Worm (Caenorhabditis elegans) whole organism, midembryonic: ENCODE results near the gene K11D12.8.

Experiments used
- T22C8.4 ChIP-seq: fragments of 200-800 bp; sonication (Bioruptor generic); IDR thresholded peaks from 2 replicates; pipeline ENCODE4 v1.3.6; 2022; ENCODE audit warnings: missing genetic modification characterization, missing compliant biosample characterization
- cog-1 ChIP-seq: sonication (generic microtip); optimal IDR thresholded peaks from 2 replicates; lab custom pipeline; 2016; ENCODE audit warnings: missing genetic modification characterization, missing compliant biosample characterization
- flt-1 ChIP-seq: fragments of 200-800 bp; sonication (Bioruptor generic); IDR thresholded peaks from 2 replicates; pipeline ENCODE4 v1.3.6; 2022; ENCODE audit warnings: missing genetic modification characterization, missing compliant biosample characterization
- klf-2 ChIP-seq: fragments of 200-800 bp; sonication (Bioruptor generic); conservative IDR thresholded peaks from 2 replicates; pipeline ENCODE4 v1.3.6; 2022; ENCODE audit warnings: missing genetic modification reagents, missing genetic modification characterization, missing compliant biosample characterization
- med-1 ChIP-seq: sonication (generic microtip); optimal IDR thresholded peaks from 2 replicates; lab custom pipeline; 2017; ENCODE audit warnings: missing genetic modification characterization, mild to moderate bottlenecking, missing compliant biosample characterization, antibody characterized with exemption, missing genetic modification reagents; ENCODE audit not compliant: insufficient read depth
- ref-1 ChIP-seq: fragments of 200-800 bp; sonication (Bioruptor generic); conservative IDR thresholded peaks from 2 replicates; pipeline ENCODE4 v1.3.6; 2022; ENCODE audit warnings: missing genetic modification reagents, missing genetic modification characterization, missing compliant biosample characterization
- tab-1 ChIP-seq: fragments of 200-800 bp; sonication (Bioruptor generic); IDR thresholded peaks from 2 replicates; pipeline ENCODE4 v1.3.6; 2022; ENCODE audit warnings: missing genetic modification characterization, missing compliant biosample characterization
- ztf-23 ChIP-seq: fragments of 200-800 bp; sonication (Bioruptor generic); IDR thresholded peaks from 2 replicates; pipeline ENCODE4 v1.3.6; 2022; ENCODE audit warnings: missing genetic modification reagents, missing genetic modification characterization, missing compliant biosample characterization
- ztf-29 ChIP-seq: fragments of 200-800 bp; sonication (Bioruptor generic); IDR thresholded peaks from 2 replicates; pipeline ENCODE4 v1.3.6; 2022; ENCODE audit warnings: missing genetic modification reagents, missing genetic modification characterization, missing compliant biosample characterization

Gene K11D12.8

DNA sequence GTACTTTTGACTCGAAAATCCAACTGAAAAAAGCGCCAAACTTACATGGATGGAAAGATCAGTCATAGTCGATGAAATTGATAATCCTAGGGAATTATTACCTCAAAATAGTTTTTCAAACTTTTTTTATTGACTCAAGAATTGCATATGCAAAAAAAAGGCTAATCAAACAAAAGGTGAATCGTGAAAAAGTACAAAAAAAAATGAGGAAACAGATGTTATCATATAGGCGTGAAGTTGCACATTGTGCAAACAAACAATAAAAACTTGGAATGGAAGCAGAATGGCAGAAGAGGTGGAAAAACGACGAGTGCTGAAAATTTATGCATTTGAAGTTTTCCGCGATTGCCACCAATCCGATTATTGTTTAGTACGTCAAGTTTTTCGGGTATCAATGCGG is 5.3 kb upstream of the K11D12.8 start, which contains the start of gene exc-14:
Gene exc-14, minus strand, starts transcription at position 101 of the 400 bp plus-strand sequence.
- TF ChIP-seq T22C8.4 (GFP tag; lab: Robert Waterston, UW), result no peak
- TF ChIP-seq flt-1, result no peak
- no peak for TF ChIP-seq ztf-23 (GFP tag; lab: Robert Waterston, UW)
- TF ChIP-seq ref-1, result no peak
- no peak for TF ChIP-seq klf-2 (GFP tag; lab: Robert Waterston, UW)
- no peak for TF ChIP-seq ztf-29 (GFP tag; lab: Robert Waterston, UW)
- TF ChIP-seq cog-1, result no peak
- TF ChIP-seq tab-1 (GFP tag; lab: Robert Waterston, UW), result no peak
- no peak for TF ChIP-seq med-1

ce11 chrV:5039559-5039958 is 1.2 kb downstream of the K11D12.8 start, which contains the start of gene K11D12.11:
Gene K11D12.11, minus strand, starts transcription at chrV:5039600.
- no peak for TF ChIP-seq tab-1 (GFP tag; lab: Robert Waterston, UW)
- TF ChIP-seq ref-1, result no peak

DNA sequence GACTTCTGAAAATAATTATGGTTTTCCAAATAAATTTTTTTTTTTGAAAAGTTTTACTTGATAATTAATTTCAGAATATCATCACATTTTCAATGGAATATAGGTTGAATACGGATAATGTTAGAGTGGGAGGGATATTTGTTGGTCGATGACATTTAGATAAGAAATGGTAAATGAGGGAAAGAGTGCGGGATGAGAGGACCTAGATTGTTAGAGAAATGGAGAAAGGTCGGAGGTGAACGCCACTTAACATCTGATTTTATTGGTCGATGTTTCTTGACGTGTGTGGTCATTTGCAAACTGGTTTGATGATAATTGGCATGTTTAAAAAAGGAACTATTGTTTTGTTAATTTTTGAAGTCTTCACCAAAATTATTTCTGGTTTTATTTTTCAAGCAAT is 2.4 kb downstream of the K11D12.8 start:
- no peak for TF ChIP-seq flt-1
- no peak for TF ChIP-seq med-1
- no peak for TF ChIP-seq ref-1
- no peak for TF ChIP-seq T22C8.4 (GFP tag; lab: Robert Waterston, UW)
- TF ChIP-seq ztf-23 (GFP tag; lab: Robert Waterston, UW), result no peak
- TF ChIP-seq tab-1 (GFP tag; lab: Robert Waterston, UW), result no peak
- TF ChIP-seq klf-2 (GFP tag; lab: Robert Waterston, UW), result no peak
- TF ChIP-seq cog-1, result no peak
- TF ChIP-seq ztf-29 (GFP tag; lab: Robert Waterston, UW), result no peak

DNA sequence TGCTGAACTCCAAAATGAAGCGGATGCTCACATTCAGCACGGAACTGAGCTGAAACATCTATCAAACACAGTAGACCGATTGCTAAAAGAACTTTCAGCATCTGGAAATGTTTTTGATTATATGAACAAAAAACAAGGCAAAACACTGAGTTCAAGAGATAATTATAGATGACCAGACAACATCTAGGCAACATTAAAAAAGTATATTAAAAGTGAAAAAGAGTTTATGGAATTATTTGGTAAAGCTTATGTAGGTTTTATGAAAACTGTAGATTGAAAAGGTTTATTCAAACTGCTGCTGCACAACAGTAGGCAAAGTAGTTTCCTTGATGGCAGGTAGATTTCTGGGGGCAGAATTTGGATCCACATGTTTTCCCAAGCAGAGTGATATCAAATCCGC is 4.4 kb downstream of the K11D12.8 start, which contains the start of gene K11D12.7:
Gene K11D12.7, minus strand, starts transcription at position 101 of the 400 bp plus-strand sequence.
- TF ChIP-seq ztf-29 (GFP tag; lab: Robert Waterston, UW) (no peak), T22C8.4 (GFP tag; lab: Robert Waterston, UW) (no peak), flt-1 (no peak), tab-1 (GFP tag; lab: Robert Waterston, UW) (no peak), med-1 (no peak), ref-1 (no peak), klf-2 (GFP tag; lab: Robert Waterston, UW) (no peak), ztf-23 (GFP tag; lab: Robert Waterston, UW) (no peak)

DNA sequence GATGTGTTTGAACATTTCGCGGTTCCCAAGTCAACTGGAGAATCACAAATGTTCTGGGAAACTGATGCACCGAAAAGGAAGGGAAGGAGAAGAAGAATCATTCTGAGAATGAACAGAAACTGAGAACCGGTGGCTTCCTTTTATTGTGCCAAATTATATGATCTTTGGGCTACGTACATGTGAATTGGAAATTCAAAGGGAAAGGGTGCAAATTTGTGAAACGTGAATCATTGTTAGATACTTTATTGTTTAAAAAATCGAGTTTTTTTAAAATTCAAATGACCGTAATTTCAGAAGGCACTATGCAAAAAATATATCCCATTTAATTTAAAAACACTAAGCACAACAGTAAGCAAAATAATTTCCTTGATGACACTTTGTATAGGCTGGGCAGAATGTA is 5.7 kb downstream of the K11D12.8 start, which contains the start of gene K11D12.6:
Gene K11D12.6, minus strand, starts transcription at position 101 of the 400 bp plus-strand sequence.
- TF ChIP-seq ref-1 (no peak), ztf-23 (GFP tag; lab: Robert Waterston, UW) (no peak), T22C8.4 (GFP tag; lab: Robert Waterston, UW) (no peak), med-1 (no peak), flt-1 (no peak), tab-1 (GFP tag; lab: Robert Waterston, UW) (no peak), ztf-29 (GFP tag; lab: Robert Waterston, UW) (no peak)

ce11 chrV:5033099-5033498 is 7.7 kb downstream of the K11D12.8 start, which contains the start of gene K11D12.13:
Gene K11D12.13, plus strand, starts transcription at chrV:5033399.
- no peak for TF ChIP-seq T22C8.4 (GFP tag; lab: Robert Waterston, UW)
- no peak for TF ChIP-seq cog-1
- no peak for TF ChIP-seq flt-1
- TF ChIP-seq ztf-23 (GFP tag; lab: Robert Waterston, UW), result no peak
- TF ChIP-seq med-1, result no peak
- TF ChIP-seq klf-2 (GFP tag; lab: Robert Waterston, UW), result no peak
- no peak for TF ChIP-seq ref-1
- TF ChIP-seq ztf-29 (GFP tag; lab: Robert Waterston, UW), result no peak
- no peak for TF ChIP-seq tab-1 (GFP tag; lab: Robert Waterston, UW)

DNA sequence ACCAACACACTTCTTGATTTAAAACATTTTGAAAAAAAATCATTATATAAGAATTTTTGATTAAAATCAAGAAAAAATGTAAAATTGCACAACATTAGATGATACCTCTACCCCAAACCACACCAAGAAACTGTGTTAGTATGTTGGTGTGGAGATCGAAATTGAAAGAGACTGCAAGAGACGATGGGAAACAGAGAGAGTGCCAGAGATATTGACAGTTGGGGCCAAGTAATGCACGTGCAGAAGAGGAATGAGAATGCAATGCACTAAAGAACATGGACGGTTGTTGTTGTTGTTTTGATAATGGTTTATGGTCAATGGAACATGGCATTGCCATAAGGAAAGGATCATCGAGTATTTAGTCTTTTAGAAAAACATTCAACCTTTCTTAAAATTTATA is 8.6 kb downstream of the K11D12.8 start:
- TF ChIP-seq tab-1 (GFP tag; lab: Robert Waterston, UW), result no peak
- TF ChIP-seq T22C8.4 (GFP tag; lab: Robert Waterston, UW), result no peak
- TF ChIP-seq med-1, result no peak
- TF ChIP-seq flt-1, result no peak

DNA sequence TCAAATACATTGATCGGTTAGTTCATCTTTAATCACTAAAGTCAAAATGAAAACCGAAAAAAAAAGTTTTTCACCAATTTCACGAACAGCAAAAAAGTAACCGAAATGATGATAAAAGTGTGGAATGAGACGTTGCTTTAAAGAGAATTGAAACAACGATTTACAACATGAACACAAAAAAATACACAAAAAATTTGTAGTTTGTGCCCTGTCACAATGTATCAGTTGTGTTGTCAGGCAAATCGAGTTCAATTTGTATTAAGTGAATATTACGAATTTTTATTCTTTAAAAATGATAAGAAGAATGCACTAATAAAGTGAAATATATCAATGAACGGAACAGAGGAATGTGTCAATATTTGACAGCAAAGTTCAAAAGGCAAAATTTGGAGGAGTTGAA is 9.0 kb downstream of the K11D12.8 start:
- no peak for TF ChIP-seq flt-1
- no peak for TF ChIP-seq klf-2 (GFP tag; lab: Robert Waterston, UW)

- no peak for TF ChIP-seq ztf-29 (GFP tag; lab: Robert Waterston, UW)
- TF ChIP-seq T22C8.4 (GFP tag; lab: Robert Waterston, UW), result no peak
- TF ChIP-seq med-1, result no peak
- no peak for TF ChIP-seq cog-1
- TF ChIP-seq ref-1, result no peak
- TF ChIP-seq tab-1 (GFP tag; lab: Robert Waterston, UW), result no peak
- TF ChIP-seq klf-2 (GFP tag; lab: Robert Waterston, UW), result no peak
- TF ChIP-seq flt-1, result no peak
Measured at ce11 chrV:5030715-5031114, 10.1 kb downstream of the K11D12.8 start, which contains the start of gene swt-7. Gene swt-7, minus strand, starts transcription at chrV:5030815.

- TF ChIP-seq T22C8.4 (GFP tag; lab: Robert Waterston, UW) (no peak), klf-2 (GFP tag; lab: Robert Waterston, UW) (no peak), cog-1 (no peak), ztf-23 (GFP tag; lab: Robert Waterston, UW) (no peak), flt-1 (no peak), ztf-29 (GFP tag; lab: Robert Waterston, UW) (no peak), tab-1 (GFP tag; lab: Robert Waterston, UW) (no peak), med-1 (no peak), ref-1 (no peak)
Measured at ce11 chrV:5030212-5030611, 10.6 kb downstream of the K11D12.8 start.

DNA sequence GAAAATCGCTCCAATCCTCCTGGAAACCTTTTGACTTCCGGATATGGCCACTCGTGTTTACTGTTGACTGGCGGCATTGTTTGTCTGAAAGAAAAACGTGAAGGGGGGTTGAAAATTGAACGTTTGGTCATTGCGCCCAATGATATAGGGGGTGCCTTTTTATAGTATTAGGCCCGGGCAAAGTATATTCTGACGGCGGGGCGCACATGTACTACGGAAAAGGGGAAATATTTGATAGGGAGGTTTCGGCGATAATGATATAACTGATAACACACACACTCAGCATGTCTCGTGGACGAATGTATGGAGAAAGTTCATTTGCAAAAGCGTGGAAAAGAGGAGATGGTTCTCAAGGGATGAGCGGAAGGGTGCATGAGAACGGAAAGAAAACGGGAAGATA is 13.2 kb downstream of the K11D12.8 start, which contains the start of gene cpt-4:
Gene cpt-4, minus strand, starts transcription at position 84 of the 400 bp plus-strand sequence.
- TF ChIP-seq tab-1 (GFP tag; lab: Robert Waterston, UW) (no peak), klf-2 (GFP tag; lab: Robert Waterston, UW) (no peak), flt-1 (no peak), cog-1 (no peak), ztf-23 (GFP tag; lab: Robert Waterston, UW) (no peak), T22C8.4 (GFP tag; lab: Robert Waterston, UW) (no peak), med-1 (no peak), ztf-29 (GFP tag; lab: Robert Waterston, UW) (no peak), ref-1 (no peak)
